Fruit fly (Drosophila melanogaster): Measurements from ENCODE around the gene CG12025.
A peak's percentile ranks its signal among the peaks of the same experiment; 100 is the strongest.

The CG12025 gene

DNA sequence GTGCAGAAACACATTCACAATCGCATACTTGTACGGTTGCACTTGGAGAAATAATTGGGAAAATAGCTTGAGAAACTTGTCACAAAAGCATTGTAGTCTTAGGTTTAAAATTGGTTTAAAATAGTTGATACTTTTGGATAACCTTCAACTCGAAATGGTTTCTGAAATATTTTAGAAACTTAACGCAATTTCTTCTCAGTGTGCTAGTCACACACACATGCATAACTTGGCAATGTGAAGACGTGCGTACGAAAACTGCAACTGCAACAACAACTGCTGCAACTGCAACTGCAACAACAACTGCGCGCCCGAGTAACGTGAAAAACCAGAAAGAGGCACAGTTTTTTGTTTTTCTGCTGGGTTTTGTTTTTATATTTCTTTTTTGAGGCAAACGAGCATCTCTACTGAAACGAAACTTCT lies 20.9 kb downstream of the CG12025 start (continued):
- TF ChIP-seq CG7372 (GFP tag; IDR thresholded peaks at IDR 0.05) (peak; percentile 73), CG17612 (GFP tag; IDR thresholded peaks at IDR 0.05) (no peak; the same call in 1 of the 2 replicates), CG13624 (GFP tag; optimal IDR thresholded peaks at IDR 0.05) (peak; percentile 58), CG10267 (tag; optimal IDR thresholded peaks at IDR 0.05) (peak; percentile 76), zen2 (GFP tag; IDR thresholded peaks at IDR 0.05; ENCODE audit: partially characterized antibody) (no peak), tio (GFP tag; optimal IDR thresholded peaks at IDR 0.05) (peak; percentile 77), Dek (tag; optimal IDR thresholded peaks at IDR 0.05) (peak; percentile 27), vnd (GFP tag; IDR thresholded peaks at IDR 0.05; ENCODE audit: partially characterized antibody) (no peak), en (GFP tag; optimal IDR thresholded peaks at IDR 0.05) (peak; percentile 78), HmgD (GFP tag; optimal IDR thresholded peaks at IDR 0.05) (no peak), cg (GFP tag; optimal IDR thresholded peaks at IDR 0.05) (peak; percentile 52), ato (GFP tag; IDR thresholded peaks at IDR 0.05; ENCODE audit: partially characterized antibody) (no peak), CG13123 (GFP tag; optimal IDR thresholded peaks at IDR 0.05) (peak; percentile 58), CG14710 (tag; optimal IDR thresholded peaks at IDR 0.05) (peak; percentile 87), gce (GFP tag; IDR thresholded peaks at IDR 0.05) (peak; percentile 75; the same call in 2 of the 3 replicates), tx (GFP tag; optimal IDR thresholded peaks at IDR 0.05) (peak; percentile 73), CG13775 (GFP tag; optimal IDR thresholded peaks at IDR 0.05) (peak; percentile 78), CG8281 (tag; optimal IDR thresholded peaks at IDR 0.05) (peak; percentile 64), so (GFP tag; IDR thresholded peaks at IDR 0.05) (peak; percentile 87), repo (GFP tag; optimal IDR thresholded peaks at IDR 0.05) (peak; percentile 78), jing (GFP tag; optimal IDR thresholded peaks at IDR 0.05) (peak; percentile 88), knrl (GFP tag; IDR thresholded peaks at IDR 0.05; ENCODE audit: partially characterized antibody) (no peak), CG16815 (GFP tag; optimal IDR thresholded peaks at IDR 0.05) (peak; percentile 79), Sin3A (optimal IDR thresholded peaks at IDR 0.05) (no peak), Xbp1 (GFP tag; optimal IDR thresholded peaks at IDR 0.05) (peak; percentile 89), NfI (GFP tag; optimal IDR thresholded peaks at IDR 0.05) (peak; percentile 70), nerfin-1 (tag; optimal IDR thresholded peaks at IDR 0.05) (peak; percentile 78), fd64A (GFP tag; optimal IDR thresholded peaks at IDR 0.05) (peak; percentile 73), ems (GFP tag; optimal IDR thresholded peaks at IDR 0.05) (peak; percentile 73), CG1647 (GFP tag; optimal IDR thresholded peaks at IDR 0.05) (peak; percentile 73), pfk (GFP tag; optimal IDR thresholded peaks at IDR 0.05) (no peak), CG7745 (tag; optimal IDR thresholded peaks at IDR 0.05) (no peak), CG3847 (GFP tag; IDR thresholded peaks at IDR 0.05) (peak; percentile 61), jigr1 (GFP tag; IDR thresholded peaks at IDR 0.05) (peak; percentile 56; the same call in 1 of the 3 replicates), CG10431 (GFP tag; optimal IDR thresholded peaks at IDR 0.05) (no peak), CG4820 (GFP tag; optimal IDR thresholded peaks at IDR 0.05) (peak; percentile 88), ssp (GFP tag; IDR thresholded peaks at IDR 0.05) (peak; percentile 63), sim (GFP tag; IDR thresholded peaks at IDR 0.05) (peak; percentile 82), Spps (tag; optimal IDR thresholded peaks at IDR 0.05) (peak; percentile 56), CG32767 (GFP tag; IDR thresholded peaks at IDR 0.05) (peak; percentile 80), CG17568 (GFP tag; optimal IDR thresholded peaks at IDR 0.05) (peak; percentile 40), CG9727 (GFP tag; optimal IDR thresholded peaks at IDR 0.05) (peak; percentile 91), CG7987 (GFP tag; optimal IDR thresholded peaks at IDR 0.05) (no peak), CG2116 (GFP tag; optimal IDR thresholded peaks at IDR 0.05) (peak; percentile 23), CG11723 (GFP tag; optimal IDR thresholded peaks at IDR 0.05) (peak; percentile 54), MESR4 (GFP tag; optimal IDR thresholded peaks at IDR 0.05) (peak; percentile 6), CG8388 (GFP tag; optimal IDR thresholded peaks at IDR 0.05) (peak; percentile 79), CG16779 (GFP tag; IDR thresholded peaks at IDR 0.05) (no peak), MBD-R2 (GFP tag; IDR thresholded peaks at IDR 0.05) (no peak), chm (GFP tag; IDR thresholded peaks at IDR 0.05) (peak; percentile 82), Optix (GFP tag; IDR thresholded peaks at IDR 0.05) (peak; percentile 83)
